Worm (Caenorhabditis elegans): ENCODE data around the gene Y75B8A.37.

Y75B8A.37 gene

DNA sequence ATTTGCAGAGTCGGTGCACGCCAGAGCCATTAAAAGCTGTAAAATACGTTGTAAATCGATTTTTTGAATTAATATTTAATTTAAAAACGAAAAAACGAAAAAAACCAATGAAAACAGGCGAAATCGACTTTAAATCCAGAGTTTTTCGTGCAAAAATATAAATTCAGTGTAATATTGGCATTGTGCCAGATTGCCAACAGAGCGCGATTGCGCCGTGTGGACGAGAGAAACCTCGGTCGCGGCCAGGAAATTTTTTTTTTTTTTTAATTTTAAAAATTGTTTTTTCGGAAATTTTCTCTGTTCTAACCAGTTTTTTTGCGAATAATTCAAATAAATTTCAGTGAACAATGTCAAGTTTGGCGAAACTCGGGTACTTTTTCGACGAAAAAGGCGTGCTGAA is 36.0 kb downstream of the Y75B8A.37 start, which contains the start of the genes pph-4.1 and Y75B8A.31 (continued):
- TF ChIP-seq npax-4 (tag; optimal IDR thresholded peaks at IDR 0.05), result no peak
- TF ChIP-seq K09A11.1 (tag; optimal IDR thresholded peaks at IDR 0.05; ENCODE audit: insufficient read depth), result no peak
- peak; percentile 71 for TF ChIP-seq ceh-14 (tag; optimal IDR thresholded peaks at IDR 0.05)
- TF ChIP-seq ceh-18 (tag; optimal IDR thresholded peaks at IDR 0.05), result peak; percentile 60
- no peak for TF ChIP-seq nhr-11 (tag; optimal IDR thresholded peaks at IDR 0.05)
- no peak for TF ChIP-seq ceh-45 (GFP tag; IDR thresholded peaks at IDR 0.05)
- TF ChIP-seq ceh-31 (tag; optimal IDR thresholded peaks at IDR 0.05), result peak; percentile 95
- TF ChIP-seq F13H6.1 (tag; optimal IDR thresholded peaks at IDR 0.05), result peak; percentile 32
- peak; percentile 83 for TF ChIP-seq hlh-8 (tag; optimal IDR thresholded peaks at IDR 0.05)
- no peak for TF ChIP-seq odd-2 (tag; optimal IDR thresholded peaks at IDR 0.05)
- peak; percentile 15 for TF ChIP-seq pax-1 (tag; optimal IDR thresholded peaks at IDR 0.05)
- peak; percentile 54 for TF ChIP-seq pqm-1 (tag; optimal IDR thresholded peaks at IDR 0.05)
- TF ChIP-seq unc-55 (GFP tag; optimal IDR thresholded peaks at IDR 0.05), result no peak
- peak; percentile 36 for TF ChIP-seq eyg-1 (tag; optimal IDR thresholded peaks at IDR 0.05)
- no peak for TF ChIP-seq fkh-10 (GFP tag; optimal IDR thresholded peaks at IDR 0.05)
- peak; percentile 88 for TF ChIP-seq tbx-2 (tag; optimal IDR thresholded peaks at IDR 0.05)
- no peak for TF ChIP-seq C38D4.7 (GFP tag; optimal IDR thresholded peaks at IDR 0.05)
- TF ChIP-seq ceh-9 (tag; optimal IDR thresholded peaks at IDR 0.05), result no peak
- TF ChIP-seq hlh-13 (GFP tag; optimal IDR thresholded peaks at IDR 0.05), result no peak
- TF ChIP-seq ceh-30 (tag; optimal IDR thresholded peaks at IDR 0.05), result no peak
- peak; percentile 93 for TF ChIP-seq C08G9.2 (tag; optimal IDR thresholded peaks at IDR 0.05)
- TF ChIP-seq lim-6 (tag; optimal IDR thresholded peaks at IDR 0.05), result peak; percentile 65
- TF ChIP-seq ceh-2 (tag; optimal IDR thresholded peaks at IDR 0.05), result peak; percentile 92
- no peak for TF ChIP-seq sox-2 (GFP tag; IDR thresholded peaks at IDR 0.05)
- peak; percentile 67 for TF ChIP-seq rnt-1 (tag; optimal IDR thresholded peaks at IDR 0.05)
- TF ChIP-seq dve-1 (tag; optimal IDR thresholded peaks at IDR 0.05), result no peak
- TF ChIP-seq elt-2 (tag; optimal IDR thresholded peaks at IDR 0.05), result peak; percentile 77
- no peak for TF ChIP-seq che-1 (tag; optimal IDR thresholded peaks at IDR 0.05)
- peak; percentile 82 for TF ChIP-seq tbx-7 (tag; optimal IDR thresholded peaks at IDR 0.05)
- TF ChIP-seq nfya-1 (tag; optimal IDR thresholded peaks at IDR 0.05), result peak; percentile 67
- TF ChIP-seq sox-4 (tag; optimal IDR thresholded peaks at IDR 0.05), result no peak
- peak; percentile 35; the same call in 1 of the 2 replicates for TF ChIP-seq unc-3 (GFP tag; conservative IDR thresholded peaks at IDR 0.05)
- peak; percentile 49 for TF ChIP-seq unc-3 (tag; optimal IDR thresholded peaks at IDR 0.05)
- no peak for TF ChIP-seq ceh-24 (tag; optimal IDR thresholded peaks at IDR 0.05)
- peak; percentile 77 for TF ChIP-seq fax-1 (tag; optimal IDR thresholded peaks at IDR 0.05)
- TF ChIP-seq pat-9 (tag; optimal IDR thresholded peaks at IDR 0.05), result peak; percentile 72
- peak; percentile 34 for TF ChIP-seq syd-9 (tag; optimal IDR thresholded peaks at IDR 0.05)
- TF ChIP-seq ceh-34 (tag; optimal IDR thresholded peaks at IDR 0.05), result peak; percentile 58
- TF ChIP-seq nhr-232 (tag; optimal IDR thresholded peaks at IDR 0.05), result no peak
- no peak for TF ChIP-seq pag-3 (tag; optimal IDR thresholded peaks at IDR 0.05; ENCODE audit: borderline replicate concordance)
- peak; percentile 35 for TF ChIP-seq ahr-1 (tag; optimal IDR thresholded peaks at IDR 0.05)
- peak; percentile 8 for TF ChIP-seq lin-11 (tag; optimal IDR thresholded peaks at IDR 0.05)
- TF ChIP-seq Y22D7AL.16 (tag; optimal IDR thresholded peaks at IDR 0.05), result no peak
- TF ChIP-seq pha-4 (tag; optimal IDR thresholded peaks at IDR 0.05), result no peak
- no peak for TF ChIP-seq ama-1 (optimal IDR thresholded peaks at IDR 0.05)
- TF ChIP-seq unc-86 (tag; optimal IDR thresholded peaks at IDR 0.05), result peak; percentile 53
- TF ChIP-seq dmd-4 (tag; optimal IDR thresholded peaks at IDR 0.05; ENCODE audit: borderline replicate concordance), result no peak

Data from whole organism, late embryonic.